Worm (Caenorhabditis elegans): ENCODE results near the gene pycr-1.

The pycr-1 gene

ce11 chrX:12179090-12179488 is 32.5 kb downstream of the pycr-1 start:
- TF ChIP-seq tbx-2 (tag; optimal IDR thresholded peaks at IDR 0.05), result peak; percentile 2
- peak; percentile 99 for TF ChIP-seq ceh-34 (tag; optimal IDR thresholded peaks at IDR 0.05)
- TF ChIP-seq ceh-19 (GFP tag; optimal IDR thresholded peaks at IDR 0.05), result peak; percentile 84
- peak; percentile 21 for TF ChIP-seq pha-2 (tag; optimal IDR thresholded peaks at IDR 0.05)
- peak; percentile 33 for TF ChIP-seq ceh-22 (tag; optimal IDR thresholded peaks at IDR 0.05)
- TF ChIP-seq nhr-232 (tag; optimal IDR thresholded peaks at IDR 0.05), result no peak

ce11 chrX:12179817-12180384 is 33.3 kb downstream of the pycr-1 start:
- TF ChIP-seq unc-55 (GFP tag; optimal IDR thresholded peaks at IDR 0.05), result no peak
- no peak for TF ChIP-seq ceh-22 (tag; optimal IDR thresholded peaks at IDR 0.05)
- TF ChIP-seq syd-9 (tag; optimal IDR thresholded peaks at IDR 0.05), result no peak
- peak; percentile 12 for TF ChIP-seq ceh-34 (tag; optimal IDR thresholded peaks at IDR 0.05)
- TF ChIP-seq ceh-19 (GFP tag; optimal IDR thresholded peaks at IDR 0.05), result peak; percentile 32
- TF ChIP-seq ref-2 (tag; optimal IDR thresholded peaks at IDR 0.05), result peak; percentile 6
- TF ChIP-seq pat-9 (tag; optimal IDR thresholded peaks at IDR 0.05), result no peak

- TF ChIP-seq hlh-30 (tag; optimal IDR thresholded peaks at IDR 0.05; ENCODE audit: insufficient read depth) (no peak), unc-42 (tag; optimal IDR thresholded peaks at IDR 0.05) (peak; percentile 12), K09A11.1 (tag; optimal IDR thresholded peaks at IDR 0.05; ENCODE audit: insufficient read depth) (no peak), ttx-3 (tag; optimal IDR thresholded peaks at IDR 0.05) (no peak), ceh-45 (GFP tag; IDR thresholded peaks at IDR 0.05) (no peak), pat-9 (tag; optimal IDR thresholded peaks at IDR 0.05) (no peak), ceh-6 (GFP tag; optimal IDR thresholded peaks at IDR 0.05) (no peak), pros-1 (tag; optimal IDR thresholded peaks at IDR 0.05) (peak; percentile 46), pqm-1 (tag; optimal IDR thresholded peaks at IDR 0.05) (no peak), pag-3 (tag; optimal IDR thresholded peaks at IDR 0.05; ENCODE audit: borderline replicate concordance) (no peak), ztf-16 (tag; optimal IDR thresholded peaks at IDR 0.05) (no peak), fkh-6 (tag; optimal IDR thresholded peaks at IDR 0.05) (no peak), ceh-34 (tag; optimal IDR thresholded peaks at IDR 0.05) (no peak), gmeb-2 (tag; optimal IDR thresholded peaks at IDR 0.05) (no peak), ceh-31 (tag; optimal IDR thresholded peaks at IDR 0.05) (peak; percentile 84), ceh-14 (tag; optimal IDR thresholded peaks at IDR 0.05) (no peak), C08G9.2 (tag; optimal IDR thresholded peaks at IDR 0.05) (no peak), F13H6.1 (tag; optimal IDR thresholded peaks at IDR 0.05) (no peak), dve-1 (tag; optimal IDR thresholded peaks at IDR 0.05) (no peak), che-1 (tag; optimal IDR thresholded peaks at IDR 0.05) (no peak), T23F11.4 (GFP tag; optimal IDR thresholded peaks at IDR 0.05) (no peak), sox-2 (GFP tag; IDR thresholded peaks at IDR 0.05) (no peak), ahr-1 (tag; optimal IDR thresholded peaks at IDR 0.05) (no peak), ceh-9 (tag; optimal IDR thresholded peaks at IDR 0.05) (no peak), lim-6 (tag; optimal IDR thresholded peaks at IDR 0.05) (no peak), hlh-8 (tag; optimal IDR thresholded peaks at IDR 0.05) (no peak), unc-55 (GFP tag; optimal IDR thresholded peaks at IDR 0.05) (peak; percentile 54)
These were observed 34.0 kb downstream of the pycr-1 start for ce11 chrX:12180681-12181080.

ce11 chrX:12181606-12182005 is 35.0 kb downstream of the pycr-1 start:
- no peak for TF ChIP-seq Y22D7AL.16 (tag; optimal IDR thresholded peaks at IDR 0.05)
- TF ChIP-seq elt-4 (tag; optimal IDR thresholded peaks at IDR 0.05), result no peak
- TF ChIP-seq pha-2 (tag; optimal IDR thresholded peaks at IDR 0.05), result peak; percentile 26
- no peak for TF ChIP-seq pat-9 (tag; optimal IDR thresholded peaks at IDR 0.05)
- no peak for TF ChIP-seq sdc-2 (tag; optimal IDR thresholded peaks at IDR 0.05)
- TF ChIP-seq T23F11.4 (GFP tag; optimal IDR thresholded peaks at IDR 0.05), result no peak
- no peak for TF ChIP-seq pha-4 (tag; optimal IDR thresholded peaks at IDR 0.05)
- peak; percentile 26 for TF ChIP-seq unc-42 (tag; optimal IDR thresholded peaks at IDR 0.05)
- no peak for TF ChIP-seq ttx-3 (tag; optimal IDR thresholded peaks at IDR 0.05)

Measured in whole organism, late embryonic.